Worm (Caenorhabditis elegans) whole organism, L2 larva: ENCODE data around the gene flp-9.

ENCODE experiments used
- C34F6.9 ChIP-seq: fragments of 150-350 bp; optimal IDR thresholded peaks from 2 replicates; lab custom pipeline; 2014; ENCODE audit warnings: missing biosample characterization, missing genetic modification characterization
- F13H6.1 ChIP-seq: sonication (generic microtip); optimal IDR thresholded peaks from 2 replicates; lab custom pipeline; 2016; ENCODE audit warnings: missing genetic modification characterization, missing compliant biosample characterization
- Y55F3AM.14 ChIP-seq: fragments of 200-800 bp; sonication (Bioruptor generic); optimal IDR thresholded peaks from 2 replicates; lab custom pipeline; 2018; ENCODE audit warnings: mild to moderate bottlenecking, missing genetic modification characterization, missing compliant biosample characterization
- ZK546.5 ChIP-seq: sonication (generic microtip); optimal IDR thresholded peaks from 2 replicates; lab custom pipeline; 2017; ENCODE audit warnings: missing biosample characterization, missing genetic modification characterization
- alr-1 ChIP-seq: fragments of 150-350 bp; optimal IDR thresholded peaks from 2 replicates; lab custom pipeline; 2014; ENCODE audit warnings: missing biosample characterization, missing genetic modification characterization
- aly-2 ChIP-seq: fragments of 150-350 bp; optimal IDR thresholded peaks from 2 replicates; lab custom pipeline; 2014; ENCODE audit warnings: missing biosample characterization, missing genetic modification characterization
- ama-1 ChIP-seq: fragments of 150-350 bp; optimal IDR thresholded peaks from 2 replicates; lab custom pipeline; 2018; ENCODE audit warnings: inconsistent platforms
- blmp-1 ChIP-seq: sonication (generic microtip); optimal IDR thresholded peaks from 2 replicates; lab custom pipeline; 2017; ENCODE audit warnings: missing genetic modification characterization, mild to moderate bottlenecking, missing compliant biosample characterization, antibody characterized with exemption, moderate library complexity; ENCODE audit not compliant: insufficient read depth
- ceh-16 ChIP-seq: fragments of 150-350 bp; optimal IDR thresholded peaks from 2 replicates; lab custom pipeline; 2014; ENCODE audit warnings: missing biosample characterization, missing genetic modification characterization
- crh-2 ChIP-seq: sonication (generic microtip); optimal IDR thresholded peaks from 2 replicates; lab custom pipeline; 2017; ENCODE audit warnings: missing biosample characterization, missing genetic modification characterization
- dmd-4 ChIP-seq: sonication (generic microtip); optimal IDR thresholded peaks from 2 replicates; lab custom pipeline; 2017; ENCODE audit warnings: missing biosample characterization, missing genetic modification characterization
- elt-1 ChIP-seq: fragments of 150-350 bp; optimal IDR thresholded peaks from 2 replicates; lab custom pipeline; 2014; ENCODE audit warnings: missing biosample characterization, missing genetic modification characterization
- elt-3 ChIP-seq: sonication (generic microtip); optimal IDR thresholded peaks from 2 replicates; lab custom pipeline; 2017; ENCODE audit warnings: missing biosample characterization, missing genetic modification characterization
- fos-1 ChIP-seq: fragments of 150-350 bp; optimal IDR thresholded peaks from 2 replicates; lab custom pipeline; 2014; ENCODE audit warnings: missing biosample characterization, missing genetic modification characterization
- gmeb-1 ChIP-seq: fragments of 150-350 bp; optimal IDR thresholded peaks from 2 replicates; lab custom pipeline; 2014; ENCODE audit warnings: missing biosample characterization, missing genetic modification characterization
- lin-13 ChIP-seq: fragments of 150-350 bp; optimal IDR thresholded peaks from 2 replicates; lab custom pipeline; 2014; ENCODE audit warnings: missing biosample characterization, missing genetic modification reagents, missing genetic modification characterization
- lsy-2 ChIP-seq, 2 experiments: fragments of 150-350 bp in 1 of 2; sonication (generic microtip) in 1 of 2; optimal IDR thresholded peaks; 2 replicates each; lab custom pipeline; 2014 to 2017; ENCODE audit warnings: missing biosample characterization in 2 of 2, missing genetic modification characterization in 2 of 2
- mab-5 ChIP-seq: fragments of 150-350 bp; optimal IDR thresholded peaks from 2 replicates; lab custom pipeline; 2014; ENCODE audit warnings: missing biosample characterization, missing genetic modification characterization
- mbf-1 ChIP-seq: sonication (generic microtip); optimal IDR thresholded peaks from 2 replicates; lab custom pipeline; 2017; ENCODE audit warnings: missing biosample characterization, missing genetic modification characterization
- mdl-1 ChIP-seq, 2 experiments: fragments of 150-350 bp in 1 of 2; sonication (generic microtip) in 1 of 2; optimal IDR thresholded peaks; 2 replicates each; lab custom pipeline; 2017; ENCODE audit warnings: missing biosample characterization in 2 of 2, missing genetic modification characterization in 2 of 2
- nhr-10 ChIP-seq: sonication (generic microtip); optimal IDR thresholded peaks from 2 replicates; lab custom pipeline; 2017; ENCODE audit warnings: missing biosample characterization, missing genetic modification characterization
- nhr-11 ChIP-seq: fragments of 150-350 bp; optimal IDR thresholded peaks from 2 replicates; lab custom pipeline; 2014; ENCODE audit warnings: missing biosample characterization, missing genetic modification characterization
- nhr-12 ChIP-seq: fragments of 150-350 bp; optimal IDR thresholded peaks from 2 replicates; lab custom pipeline; 2014; ENCODE audit warnings: missing biosample characterization, missing genetic modification characterization
- nhr-129 ChIP-seq: fragments of 150-350 bp; optimal IDR thresholded peaks from 2 replicates; lab custom pipeline; 2014; ENCODE audit warnings: missing biosample characterization, missing genetic modification characterization
- nhr-21 ChIP-seq: fragments of 150-350 bp; optimal IDR thresholded peaks from 2 replicates; lab custom pipeline; 2014; ENCODE audit warnings: missing biosample characterization, missing genetic modification characterization
- nhr-23 ChIP-seq: fragments of 150-350 bp; optimal IDR thresholded peaks from 2 replicates; lab custom pipeline; 2014; ENCODE audit warnings: missing biosample characterization, missing genetic modification reagents, missing genetic modification characterization
- nhr-237 ChIP-seq: fragments of 150-350 bp; optimal IDR thresholded peaks from 2 replicates; lab custom pipeline; 2014; ENCODE audit warnings: missing biosample characterization, missing genetic modification characterization
- nhr-25 ChIP-seq: fragments of 150-350 bp; sonication (generic microtip); optimal IDR thresholded peaks from 3 replicates; lab custom pipeline; 2014; ENCODE audit warnings: missing biosample characterization, missing genetic modification characterization
- nhr-6 ChIP-seq: fragments of 150-350 bp; optimal IDR thresholded peaks from 2 replicates; lab custom pipeline; 2014; ENCODE audit warnings: missing biosample characterization, missing genetic modification characterization
- nhr-77 ChIP-seq: fragments of 150-350 bp; optimal IDR thresholded peaks from 2 replicates; lab custom pipeline; 2014; ENCODE audit warnings: missing biosample characterization, missing genetic modification characterization
- peb-1 ChIP-seq: fragments of 150-350 bp; optimal IDR thresholded peaks from 2 replicates; lab custom pipeline; 2014; ENCODE audit warnings: missing biosample characterization, missing genetic modification characterization
- skn-1 ChIP-seq: sonication (generic microtip); optimal IDR thresholded peaks from 2 replicates; lab custom pipeline; 2017; ENCODE audit warnings: missing biosample characterization, missing genetic modification characterization
- sma-3 ChIP-seq: sonication (generic microtip); optimal IDR thresholded peaks from 2 replicates; lab custom pipeline; 2016; ENCODE audit warnings: missing genetic modification reagents, missing genetic modification characterization, missing compliant biosample characterization
- sma-9 ChIP-seq, 2 experiments: fragments of 150-350 bp in 1 of 2; sonication (generic microtip) in 1 of 2; optimal IDR thresholded peaks; 2 replicates each; lab custom pipeline; 2014 to 2016; ENCODE audit warnings: missing genetic modification characterization in 2 of 2, mild to moderate bottlenecking in 1 of 2, missing biosample characterization in 1 of 2, missing compliant biosample characterization in 1 of 2, missing genetic modification reagents in 1 of 2, moderate library complexity in 1 of 2
- unc-39 ChIP-seq: fragments of 150-350 bp; optimal IDR thresholded peaks from 2 replicates; lab custom pipeline; 2014; ENCODE audit warnings: missing biosample characterization, missing genetic modification characterization
- unc-55 ChIP-seq: fragments of 150-350 bp; sonication (generic microtip); optimal IDR thresholded peaks from 3 replicates; lab custom pipeline; 2014; ENCODE audit warnings: missing biosample characterization, missing genetic modification reagents, missing genetic modification characterization
- zag-1 ChIP-seq: fragments of 150-350 bp; optimal IDR thresholded peaks from 2 replicates; lab custom pipeline; 2014; ENCODE audit warnings: missing biosample characterization, missing genetic modification characterization

flp-9 gene

DNA sequence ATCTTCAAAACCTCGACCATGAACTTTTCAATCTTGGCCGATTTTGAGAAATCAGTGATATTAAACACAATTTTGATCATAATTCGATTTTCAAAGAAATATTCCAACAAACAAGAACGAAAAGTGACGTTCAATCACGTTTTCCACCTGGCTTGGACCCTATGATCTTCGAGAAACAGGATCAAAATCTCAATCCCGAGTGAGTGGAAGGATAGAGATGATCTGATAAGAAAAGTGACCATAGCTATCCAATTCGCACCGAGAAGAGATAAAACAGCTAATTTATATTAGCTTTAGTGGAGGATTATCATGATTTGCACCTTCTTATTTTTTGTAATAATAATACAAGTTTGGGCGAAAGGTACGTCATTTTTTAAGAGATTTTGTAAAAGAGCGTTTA lies 36.3 kb downstream of the flp-9 start, which contains the start of gene T23F6.2:
Gene T23F6.2, plus strand, starts transcription at position 251 of the 400 bp plus-strand sequence.
- no peak for TF ChIP-seq elt-3 (tag; lab: Kevin White, UChicago)
- TF ChIP-seq mab-5 (tag; lab: Kevin White, UChicago), result no peak
- TF ChIP-seq C34F6.9 (tag; lab: Kevin White, UChicago), result no peak
- TF ChIP-seq Y55F3AM.14 (GFP tag; lab: Kevin White, UChicago), result no peak
- no peak for TF ChIP-seq ceh-16
- no peak for TF ChIP-seq crh-2

DNA sequence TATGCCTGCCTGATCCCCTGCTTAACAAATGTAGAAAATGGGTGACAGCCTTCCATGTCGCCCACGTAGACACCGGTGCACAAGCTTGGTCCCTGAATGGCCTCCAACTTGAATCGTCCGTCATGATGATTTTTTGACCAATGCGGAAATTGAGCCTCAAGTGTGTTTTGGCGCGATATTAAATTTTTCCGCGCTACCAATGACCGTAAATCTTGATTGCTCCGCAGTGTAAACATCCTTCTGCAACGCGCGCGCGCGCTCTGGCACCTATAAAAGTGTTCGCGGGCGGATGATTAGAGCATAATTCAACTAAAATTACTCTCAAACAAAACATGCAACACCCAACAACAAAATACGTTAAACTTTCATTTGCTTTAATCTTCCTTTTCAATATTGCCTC lies 37.7 kb downstream of the flp-9 start, which contains the start of gene idpp-7:
Gene idpp-7, plus strand, starts transcription at position 301 of the 400 bp plus-strand sequence.
- TF ChIP-seq elt-1 (tag; lab: Kevin White, UChicago) (no peak), nhr-11 (tag; lab: Kevin White, UChicago) (no peak), nhr-23 (tag; lab: Kevin White, UChicago) (no peak), nhr-6 (tag; lab: Kevin White, UChicago) (no peak), unc-55 (GFP tag; lab: Kevin White, UChicago) (no peak), aly-2 (tag; lab: Kevin White, UChicago) (no peak), nhr-237 (tag; lab: Kevin White, UChicago) (no peak), nhr-10 (no peak), dmd-4 (no peak)

- no peak for TF ChIP-seq ceh-16
Measured at ce11 chrIV:12717531-12717930, 39.8 kb downstream of the flp-9 start, which contains the start of gene C27D8.1. C27D8.1 (plus strand) TSS chrIV:12717831.

DNA sequence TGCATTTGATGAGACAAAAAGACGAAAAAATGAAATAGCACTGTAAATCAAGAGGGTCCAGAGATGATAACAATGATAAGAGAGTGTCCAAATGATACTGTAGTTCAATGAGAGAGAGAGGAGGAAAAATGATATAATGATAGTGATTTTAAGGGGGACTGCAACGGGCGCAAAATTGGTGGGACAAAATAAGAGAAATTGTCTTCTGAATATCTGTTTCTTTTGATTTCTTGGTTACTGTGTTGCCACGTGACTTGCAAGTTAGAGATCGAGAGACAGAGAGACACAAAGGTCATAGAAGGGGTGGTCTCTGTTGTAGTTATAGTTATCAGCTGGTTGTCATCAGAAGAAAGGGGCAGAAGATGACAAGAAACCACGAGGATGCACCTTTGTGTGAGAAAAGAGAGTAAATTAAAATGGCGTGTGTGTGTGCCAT lies 41.4 kb downstream of the flp-9 start:
- TF ChIP-seq alr-1 (no peak), lin-13 (GFP tag; lab: Kevin White, UChicago) (peak; percentile 42), mdl-1 (tag; optimal IDR thresholded peaks at IDR 0.05; lab: Kevin White, UChicago) (peak in 1 of 2 experiments; percentile 76), skn-1 (tag; lab: Kevin White, UChicago) (peak; percentile 38), ama-1 (lab: Kevin White, UChicago) (peak; percentile 9), nhr-12 (tag; lab: Kevin White, UChicago) (no peak), nhr-129 (peak; percentile 18), zag-1 (tag; lab: Kevin White, UChicago) (no peak), elt-3 (tag; lab: Kevin White, UChicago) (no peak), crh-2 (peak; percentile 67), F13H6.1 (tag; lab: Kevin White, UChicago) (peak; percentile 41), mab-5 (tag; lab: Kevin White, UChicago) (no peak), nhr-77 (tag; lab: Kevin White, UChicago) (no peak), ZK546.5 (tag; lab: Kevin White, UChicago) (no peak), mbf-1 (tag; lab: Kevin White, UChicago) (no peak), sma-9 (GFP tag; optimal IDR thresholded peaks at IDR 0.05; lab: Kevin White, UChicago) (peak; percentile 89), sma-9 (tag; optimal IDR thresholded peaks at IDR 0.05; lab: Kevin White, UChicago) (no peak), lsy-2 (tag; optimal IDR thresholded peaks at IDR 0.05; lab: Kevin White, UChicago) (peak in 1 of 2 experiments; percentile 42), blmp-1 (tag; lab: Kevin White, UChicago) (peak; percentile 25), sma-3 (peak; percentile 89), nhr-6 (tag; lab: Kevin White, UChicago) (peak; percentile 38), Y55F3AM.14 (GFP tag; lab: Kevin White, UChicago) (peak; percentile 53), nhr-10 (no peak), nhr-25 (tag; lab: Kevin White, UChicago) (peak; percentile 78), fos-1 (tag; lab: Kevin White, UChicago) (peak; percentile 88), peb-1 (tag; lab: Kevin White, UChicago) (no peak), gmeb-1 (tag; lab: Kevin White, UChicago) (peak; percentile 67), aly-2 (tag; lab: Kevin White, UChicago) (no peak), C34F6.9 (tag; lab: Kevin White, UChicago) (no peak), nhr-21 (tag; lab: Kevin White, UChicago) (peak; percentile 75), unc-39 (tag; lab: Kevin White, UChicago) (no peak)
